Worm (Caenorhabditis elegans) whole organism, L3 larva: ENCODE results near the gene clec-233.

Source experiments
- ZK546.5 ChIP-seq: sonication (generic microtip); optimal IDR thresholded peaks from 2 replicates; lab custom pipeline; 2017; ENCODE audit warnings: missing biosample characterization, missing genetic modification characterization
- ama-1 ChIP-seq: fragments of 150-350 bp; optimal IDR thresholded peaks from 2 replicates; lab custom pipeline; 2018
- ceh-16 ChIP-seq: sonication (generic microtip); optimal IDR thresholded peaks from 2 replicates; lab custom pipeline; 2017; ENCODE audit warnings: missing biosample characterization, missing genetic modification characterization
- ceh-28 ChIP-seq: fragments of 150-350 bp; optimal IDR thresholded peaks from 2 replicates; lab custom pipeline; 2014; ENCODE audit warnings: missing biosample characterization, missing genetic modification reagents, missing genetic modification characterization
- ceh-82 ChIP-seq: fragments of 150-350 bp; optimal IDR thresholded peaks from 2 replicates; lab custom pipeline; 2014; ENCODE audit warnings: missing biosample characterization, missing genetic modification characterization
- ceh-9 ChIP-seq: sonication (generic microtip); optimal IDR thresholded peaks from 2 replicates; lab custom pipeline; 2018; ENCODE audit warnings: missing biosample characterization, missing genetic modification characterization
- egl-27 ChIP-seq: sonication (generic microtip); optimal IDR thresholded peaks from 4 replicates; lab custom pipeline; 2017; ENCODE audit warnings: missing biosample characterization, missing genetic modification reagents, missing genetic modification characterization
- elt-1 ChIP-seq: fragments of 150-350 bp; optimal IDR thresholded peaks from 2 replicates; lab custom pipeline; 2014; ENCODE audit warnings: missing biosample characterization, missing genetic modification characterization
- elt-2 ChIP-seq: sonication (generic microtip); optimal IDR thresholded peaks from 2 replicates; lab custom pipeline; 2016; ENCODE audit warnings: missing genetic modification reagents, mild to moderate bottlenecking, missing genetic modification characterization, missing compliant biosample characterization
- elt-3 ChIP-seq, 3 experiments: fragments of 150-350 bp in 1 of 3; sonication (generic microtip) in 2 of 3; optimal IDR thresholded peaks; 2 replicates in 2 of 3; 4 replicates in 1 of 3; lab custom pipeline; 2014 to 2017; ENCODE audit warnings: missing biosample characterization in 3 of 3, missing genetic modification characterization in 3 of 3
- eor-1 ChIP-seq, 2 experiments: fragments of 150-350 bp; optimal IDR thresholded peaks; 2 replicates each; lab custom pipeline; 2014 to 2018; ENCODE audit warnings: missing biosample characterization in 2 of 2, missing genetic modification characterization in 2 of 2
- fkh-10 ChIP-seq: sonication (generic microtip); optimal IDR thresholded peaks from 2 replicates; lab custom pipeline; 2017; ENCODE audit warnings: missing biosample characterization, missing genetic modification reagents, missing genetic modification characterization
- fos-1 ChIP-seq: fragments of 150-350 bp; optimal IDR thresholded peaks from 2 replicates; lab custom pipeline; 2014; ENCODE audit warnings: missing biosample characterization, missing genetic modification characterization
- hmg-11 ChIP-seq: sonication (generic microtip); optimal IDR thresholded peaks from 2 replicates; lab custom pipeline; 2016; ENCODE audit warnings: missing genetic modification characterization, missing compliant biosample characterization
- jun-1 ChIP-seq: fragments of 150-350 bp; optimal IDR thresholded peaks from 2 replicates; lab custom pipeline; 2014; ENCODE audit warnings: missing biosample characterization, missing genetic modification reagents, missing genetic modification characterization
- lin-15B ChIP-seq: fragments of 150-350 bp; optimal IDR thresholded peaks from 2 replicates; lab custom pipeline; 2014; ENCODE audit warnings: missing biosample characterization, missing genetic modification characterization
- lin-39 ChIP-seq: fragments of 150-350 bp; optimal IDR thresholded peaks from 2 replicates; lab custom pipeline; 2018; ENCODE audit warnings: missing biosample characterization, missing genetic modification reagents, missing genetic modification characterization
- nfya-1 ChIP-seq: sonication (generic microtip); optimal IDR thresholded peaks from 2 replicates; lab custom pipeline; 2017; ENCODE audit warnings: missing genetic modification characterization, mild to moderate bottlenecking, missing compliant biosample characterization, antibody characterized with exemption, moderate library complexity; ENCODE audit not compliant: insufficient read depth
- nhr-11 ChIP-seq: fragments of 150-350 bp; optimal IDR thresholded peaks from 2 replicates; lab custom pipeline; 2014; ENCODE audit warnings: missing biosample characterization, missing genetic modification characterization
- nhr-12 ChIP-seq: fragments of 150-350 bp; optimal IDR thresholded peaks from 2 replicates; lab custom pipeline; 2014; ENCODE audit warnings: missing biosample characterization, missing genetic modification characterization
- nhr-23 ChIP-seq: fragments of 150-350 bp; optimal IDR thresholded peaks from 2 replicates; lab custom pipeline; 2014; ENCODE audit warnings: missing biosample characterization, missing genetic modification reagents, missing genetic modification characterization
- nhr-237 ChIP-seq: fragments of 150-350 bp; optimal IDR thresholded peaks from 2 replicates; lab custom pipeline; 2014; ENCODE audit warnings: missing biosample characterization, missing genetic modification characterization
- nhr-25 ChIP-seq: sonication (generic microtip); optimal IDR thresholded peaks from 2 replicates; lab custom pipeline; 2017; ENCODE audit warnings: missing biosample characterization, missing genetic modification characterization
- nhr-28 ChIP-seq: fragments of 150-350 bp; optimal IDR thresholded peaks from 2 replicates; lab custom pipeline; 2014; ENCODE audit warnings: missing biosample characterization, missing genetic modification characterization
- nhr-43 ChIP-seq: sonication (generic microtip); optimal IDR thresholded peaks from 2 replicates; lab custom pipeline; 2016; ENCODE audit warnings: mild to moderate bottlenecking, missing genetic modification characterization, missing compliant biosample characterization; ENCODE audit not compliant: poor library complexity, severe bottlenecking
- nhr-67 ChIP-seq: fragments of 150-350 bp; optimal IDR thresholded peaks from 2 replicates; lab custom pipeline; 2014; ENCODE audit warnings: missing biosample characterization, missing genetic modification characterization
- nhr-76 ChIP-seq: fragments of 150-350 bp; sonication (generic microtip); optimal IDR thresholded peaks from 5 replicates; lab custom pipeline; 2014; ENCODE audit warnings: missing biosample characterization, missing genetic modification characterization
- nhr-77 ChIP-seq: fragments of 150-350 bp; optimal IDR thresholded peaks from 2 replicates; lab custom pipeline; 2014; ENCODE audit warnings: missing biosample characterization, missing genetic modification characterization
- pha-4 ChIP-seq: fragments of 150-350 bp; optimal IDR thresholded peaks from 2 replicates; lab custom pipeline; 2014; ENCODE audit warnings: missing biosample characterization, missing genetic modification reagents, missing genetic modification characterization
- sea-2 ChIP-seq: fragments of 150-350 bp; sonication (generic microtip); optimal IDR thresholded peaks from 4 replicates; lab custom pipeline; 2014; ENCODE audit warnings: missing biosample characterization, missing genetic modification reagents, missing genetic modification characterization
- skn-1 ChIP-seq: fragments of 150-350 bp; optimal IDR thresholded peaks from 2 replicates; lab custom pipeline; 2014; ENCODE audit warnings: missing biosample characterization, missing genetic modification characterization
- snpc-4 ChIP-seq: fragments of 150-350 bp; optimal IDR thresholded peaks from 2 replicates; lab custom pipeline; 2014; ENCODE audit warnings: missing biosample characterization, missing genetic modification characterization
- unc-39 ChIP-seq: sonication (generic microtip); optimal IDR thresholded peaks from 4 replicates; lab custom pipeline; 2017; ENCODE audit warnings: missing biosample characterization, missing genetic modification characterization
- unc-62 ChIP-seq: fragments of 150-350 bp; sonication (generic microtip); optimal IDR thresholded peaks from 4 replicates; lab custom pipeline; 2014; ENCODE audit warnings: missing biosample characterization, missing genetic modification reagents, missing genetic modification characterization
- zag-1 ChIP-seq: fragments of 150-350 bp; optimal IDR thresholded peaks from 2 replicates; lab custom pipeline; 2014; ENCODE audit warnings: missing biosample characterization, missing genetic modification characterization
- ztf-11 ChIP-seq: fragments of 150-350 bp; optimal IDR thresholded peaks from 2 replicates; lab custom pipeline; 2014; ENCODE audit warnings: missing biosample characterization, missing genetic modification characterization

clec-233 gene

ce11 chrV:16233624-16234023 is at the start of gene clec-233:
clec-233 (plus strand) TSS chrV:16233924.
- TF ChIP-seq nhr-25 (tag; lab: Kevin White, UChicago), result no peak
- no peak for TF ChIP-seq elt-1 (tag; lab: Kevin White, UChicago)
- TF ChIP-seq ceh-82 (tag; lab: Kevin White, UChicago), result no peak
- no peak for TF ChIP-seq unc-62
- no peak for TF ChIP-seq skn-1 (tag; lab: Kevin White, UChicago)
- no peak for TF ChIP-seq hmg-11
- no peak for TF ChIP-seq sea-2 (GFP tag; lab: Kevin White, UChicago)
- no peak for TF ChIP-seq nhr-237
- TF ChIP-seq nhr-77, result no peak
- no peak for TF ChIP-seq ZK546.5 (tag; lab: Kevin White, UChicago)
- no peak for TF ChIP-seq nhr-76 (tag; lab: Kevin White, UChicago)
- no peak for TF ChIP-seq lin-39 (tag; lab: Kevin White, UChicago)
- no peak for TF ChIP-seq pha-4 (tag; lab: Kevin White, UChicago)
- no peak for TF ChIP-seq ceh-28 (tag; lab: Kevin White, UChicago)
- TF ChIP-seq ceh-16 (tag; lab: Kevin White, UChicago), result no peak
- TF ChIP-seq nhr-23 (tag; lab: Kevin White, UChicago), result no peak
- TF ChIP-seq nhr-43 (tag; lab: Kevin White, UChicago), result no peak

ce11 chrV:16190485-16190884 is 43.2 kb upstream of the clec-233 start, which contains the start of gene srh-281:
srh-281 (plus strand) TSS chrV:16190785.
- TF ChIP-seq nhr-12 (no peak), ceh-9 (tag; lab: Kevin White, UChicago) (no peak), elt-2 (tag; lab: Kevin White, UChicago) (no peak), snpc-4 (tag; lab: Kevin White, UChicago) (no peak), nhr-77 (no peak), nfya-1 (tag; lab: Kevin White, UChicago) (no peak), lin-15B (tag; lab: Kevin White, UChicago) (no peak), fos-1 (tag; lab: Kevin White, UChicago) (no peak), ceh-82 (tag; lab: Kevin White, UChicago) (no peak), skn-1 (tag; lab: Kevin White, UChicago) (no peak), elt-3 (tag; optimal IDR thresholded peaks at IDR 0.05; lab: Kevin White, UChicago) (no peak), nhr-23 (tag; lab: Kevin White, UChicago) (no peak), lin-39 (tag; lab: Kevin White, UChicago) (no peak), jun-1 (tag; lab: Kevin White, UChicago) (no peak), unc-39 (tag; lab: Kevin White, UChicago) (no peak)

ce11 chrV:16192114-16192513 is 41.6 kb upstream of the clec-233 start, which contains the start of gene srh-279:
srh-279 (plus strand) TSS chrV:16192414.
- no peak for TF ChIP-seq nhr-77
- TF ChIP-seq nhr-23 (tag; lab: Kevin White, UChicago), result no peak
- TF ChIP-seq sea-2 (GFP tag; lab: Kevin White, UChicago), result no peak
- TF ChIP-seq ceh-28 (tag; lab: Kevin White, UChicago), result no peak
- no peak for TF ChIP-seq fkh-10 (GFP tag; lab: Kevin White, UChicago)
- no peak for TF ChIP-seq elt-1 (tag; lab: Kevin White, UChicago)
- TF ChIP-seq nhr-28, result no peak
- TF ChIP-seq, all 47 proteins: peak for 0

- TF ChIP-seq nhr-77, result no peak
- TF ChIP-seq zag-1 (tag; lab: Kevin White, UChicago), result no peak
- TF ChIP-seq nfya-1 (tag; lab: Kevin White, UChicago), result no peak
- no peak for TF ChIP-seq ceh-9 (tag; lab: Kevin White, UChicago)
- no peak for TF ChIP-seq ceh-16 (tag; lab: Kevin White, UChicago)
- no peak for TF ChIP-seq unc-62
- no peak for TF ChIP-seq elt-1 (tag; lab: Kevin White, UChicago)
- no peak for TF ChIP-seq fos-1 (tag; lab: Kevin White, UChicago)
- no peak for TF ChIP-seq nhr-67 (tag; lab: Kevin White, UChicago)
- TF ChIP-seq ztf-11, result no peak
- TF ChIP-seq eor-1 (tag; optimal IDR thresholded peaks at IDR 0.05; lab: Kevin White, UChicago), result no peak
- no peak for TF ChIP-seq nhr-11 (tag; lab: Kevin White, UChicago)
- no peak for TF ChIP-seq ama-1 (lab: Kevin White, UChicago)
- TF ChIP-seq egl-27 (tag; lab: Kevin White, UChicago), result no peak
These were observed 39.1 kb upstream of the clec-233 start, which contains the start of gene rabr-4 for ce11 chrV:16194639-16195038. rabr-4 (plus strand) TSS chrV:16194939.
